Worm (Caenorhabditis elegans): ENCODE data around the gene B0303.16.

DNA sequence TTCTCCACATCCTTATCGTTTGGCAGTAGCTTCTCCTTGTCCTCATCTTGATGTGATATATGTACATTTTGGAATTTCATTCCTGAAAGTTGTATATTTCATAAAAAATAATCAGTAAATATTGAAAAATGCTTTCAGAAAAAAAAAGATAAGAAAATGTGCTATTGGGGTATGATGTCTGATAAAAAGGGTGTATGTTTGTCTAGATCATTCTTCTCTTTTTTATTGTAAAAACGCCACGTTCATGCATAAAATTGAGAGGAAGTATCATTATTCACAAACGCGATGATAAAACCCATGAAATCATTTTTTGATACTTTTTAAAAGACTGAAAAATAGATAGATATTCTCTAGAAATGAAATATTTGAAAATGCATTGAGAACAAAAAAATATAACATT is 43.8 kb downstream of the B0303.16 start:
- no peak for TF ChIP-seq ama-1 (optimal IDR thresholded peaks at IDR 0.05)
- TF ChIP-seq nhr-21 (tag; optimal IDR thresholded peaks at IDR 0.05) = no peak

All from whole organism, L2 larva.